Fruit fly (Drosophila melanogaster): Measurements from ENCODE around the gene CG14137.
A peak's percentile ranks its signal among the peaks of the same experiment; 100 is the strongest.

The CG14137 gene

dm6 chr3L:11551949-11552348 is 47.9 kb downstream of the CG14137 start (continued):
- TF ChIP-seq gcm (GFP tag; optimal IDR thresholded peaks at IDR 0.05): peak; percentile 45
- TF ChIP-seq Xrp1 (GFP tag; IDR thresholded peaks at IDR 0.05): peak; percentile 82
- TF ChIP-seq HLHmδ (GFP tag; optimal IDR thresholded peaks at IDR 0.05): no peak
- TF ChIP-seq CG30020 (tag; optimal IDR thresholded peaks at IDR 0.05): no peak
- no peak for TF ChIP-seq luna (GFP tag; optimal IDR thresholded peaks at IDR 0.05)
- 0 out of 2 replicates have a peak, but pooled peaks have one; percentile 35 for TF ChIP-seq CG32767 (GFP tag; IDR thresholded peaks at IDR 0.05)
- TF ChIP-seq GATAe (GFP tag; conservative IDR thresholded peaks at IDR 0.05): no peak
- no peak for TF ChIP-seq CoRest (tag; optimal IDR thresholded peaks at IDR 0.05)
- no peak for TF ChIP-seq CG4730 (GFP tag; IDR thresholded peaks at IDR 0.05)
- TF ChIP-seq corto (GFP tag; optimal IDR thresholded peaks at IDR 0.05): no peak
- TF ChIP-seq CG13296 (GFP tag; optimal IDR thresholded peaks at IDR 0.05): no peak
- TF ChIP-seq CG9437 (GFP tag; optimal IDR thresholded peaks at IDR 0.05): no peak
- TF ChIP-seq CG4282 (GFP tag; optimal IDR thresholded peaks at IDR 0.05): no peak
- TF ChIP-seq CG2202 (tag; optimal IDR thresholded peaks at IDR 0.05): peak; percentile 41
- TF ChIP-seq br (optimal IDR thresholded peaks at IDR 0.05): no peak
- no peak for TF ChIP-seq CG17802 (tag; optimal IDR thresholded peaks at IDR 0.05)
- TF ChIP-seq CG43689 (GFP tag; IDR thresholded peaks at IDR 0.05): no peak
- TF ChIP-seq Hr3 (GFP tag; optimal IDR thresholded peaks at IDR 0.05): peak; percentile 20
- no peak for TF ChIP-seq ftz-f1 (GFP tag; optimal IDR thresholded peaks at IDR 0.05)
- TF ChIP-seq grau (tag; optimal IDR thresholded peaks at IDR 0.05): peak; percentile 40
- TF ChIP-seq twi (tag; optimal IDR thresholded peaks at IDR 0.05): no peak
- TF ChIP-seq aop (GFP tag; IDR thresholded peaks at IDR 0.05): no peak
- TF ChIP-seq Fer1 (GFP tag; optimal IDR thresholded peaks at IDR 0.05): no peak
- TF ChIP-seq ATbp (GFP tag; optimal IDR thresholded peaks at IDR 0.05): peak; percentile 41
- no peak for TF ChIP-seq Dbx (GFP tag; IDR thresholded peaks at IDR 0.05)
- 0 out of 2 replicates have a peak, but pooled peaks have one; percentile 9 for TF ChIP-seq ttk (GFP tag; IDR thresholded peaks at IDR 0.05)
- peak; percentile 1 for TF ChIP-seq tio (GFP tag; optimal IDR thresholded peaks at IDR 0.05)
- no peak for TF ChIP-seq chm (GFP tag; IDR thresholded peaks at IDR 0.05)
- peak; percentile 76 for TF ChIP-seq zf30C (GFP tag; optimal IDR thresholded peaks at IDR 0.05)
- TF ChIP-seq ems (GFP tag; optimal IDR thresholded peaks at IDR 0.05): peak; percentile 2
- no peak for TF ChIP-seq pan (optimal IDR thresholded peaks at IDR 0.05)
- TF ChIP-seq pan (GFP tag; optimal IDR thresholded peaks at IDR 0.05 in 1 of 2, IDR thresholded peaks at IDR 0.05 in 1 of 2): peak in 1 of 2 experiments; percentile 25
- TF ChIP-seq dimm (GFP tag; IDR thresholded peaks at IDR 0.05): no peak
- no peak for TF ChIP-seq sug (tag; optimal IDR thresholded peaks at IDR 0.05)
- TF ChIP-seq pros (GFP tag; optimal IDR thresholded peaks at IDR 0.05): peak; percentile 73
- no peak for TF ChIP-seq CG3838 (GFP tag; optimal IDR thresholded peaks at IDR 0.05)
- TF ChIP-seq CG14014 (GFP tag; IDR thresholded peaks at IDR 0.05): no peak
- TF ChIP-seq CG1603 (tag; optimal IDR thresholded peaks at IDR 0.05): peak; percentile 26
- TF ChIP-seq CG15073 (GFP tag; optimal IDR thresholded peaks at IDR 0.05): no peak
- no peak for TF ChIP-seq CG5953 (GFP tag; IDR thresholded peaks at IDR 0.05)
- TF ChIP-seq row (GFP tag; IDR thresholded peaks at IDR 0.05): peak; percentile 53
- TF ChIP-seq CG10959 (GFP tag; IDR thresholded peaks at IDR 0.05): peak; percentile 39; the same call in 1 of the 2 replicates
- TF ChIP-seq sqz (GFP tag; optimal IDR thresholded peaks at IDR 0.05): no peak
- no peak for TF ChIP-seq trem (tag; optimal IDR thresholded peaks at IDR 0.05)
- TF ChIP-seq CG11560 (tag; IDR thresholded peaks at IDR 0.05): no peak
- no peak for TF ChIP-seq fu2 (GFP tag; optimal IDR thresholded peaks at IDR 0.05)
- no peak for TF ChIP-seq Vsx1 (GFP tag; optimal IDR thresholded peaks at IDR 0.05)
- TF ChIP-seq CG6765 (GFP tag; optimal IDR thresholded peaks at IDR 0.05): no peak
- TF ChIP-seq Lpt (GFP tag; optimal IDR thresholded peaks at IDR 0.05): no peak
- TF ChIP-seq MBD-R2 (GFP tag; IDR thresholded peaks at IDR 0.05): no peak
- peak; percentile 25 for TF ChIP-seq Spps (tag; optimal IDR thresholded peaks at IDR 0.05)
- TF ChIP-seq Bgb (GFP tag; IDR thresholded peaks at IDR 0.05; ENCODE audit: partially characterized antibody): no peak
- no peak for TF ChIP-seq CG30431 (GFP tag; optimal IDR thresholded peaks at IDR 0.05)

Data from whole organism, embryonic.